Fruit fly (Drosophila melanogaster) whole organism, wandering third instar larva: ENCODE results near the gene tgo.

Experiments used
- Abd-B ChIP-seq: fragments of >200 bp; optimal IDR thresholded peaks from 2 replicates; lab custom pipeline; 2017; ENCODE audit warnings: missing biosample characterization, missing genetic modification characterization
- CG32264 ChIP-seq: fragments of 200-800 bp; sonication (Bioruptor generic); optimal IDR thresholded peaks from 2 replicates; lab custom pipeline; 2016; ENCODE audit warnings: missing biosample characterization, missing genetic modification characterization
- CG9705 ChIP-seq: fragments of 200-800 bp; sonication (Bioruptor generic); optimal IDR thresholded peaks from 2 replicates; lab custom pipeline; 2018; ENCODE audit warnings: missing biosample characterization, mild to moderate bottlenecking, missing genetic modification characterization
- CrebA ChIP-seq: fragments of 200-800 bp; sonication (Bioruptor generic); optimal IDR thresholded peaks from 2 replicates; lab custom pipeline; 2016; ENCODE audit warnings: missing biosample characterization, mild to moderate bottlenecking, missing genetic modification characterization, borderline replicate concordance
- Dfd ChIP-seq: fragments of >200 bp; optimal IDR thresholded peaks from 2 replicates; lab custom pipeline; 2017; ENCODE audit warnings: missing biosample characterization, missing genetic modification characterization
- Dif ChIP-seq: fragments of 200-275, 200-300 bp; sonication (Bioruptor generic); optimal IDR thresholded peaks from 2 replicates; lab custom pipeline; 2018; ENCODE audit warnings: missing biosample characterization, missing genetic modification characterization; ENCODE audit not compliant: partially characterized antibody
- GATAd ChIP-seq: sonication (Bioruptor generic); optimal IDR thresholded peaks from 2 replicates; lab custom pipeline; 2016; ENCODE audit warnings: missing biosample characterization, missing genetic modification characterization
- HLH106 ChIP-seq: fragments of 200-800 bp; optimal IDR thresholded peaks from 3 replicates; lab custom pipeline; 2019; ENCODE audit warnings: missing biosample characterization, mild to moderate bottlenecking, missing genetic modification characterization, moderate library complexity
- Hnf4 ChIP-seq: fragments of 200-800 bp; sonication (Bioruptor generic); optimal IDR thresholded peaks from 2 replicates; lab custom pipeline; 2016; ENCODE audit warnings: missing biosample characterization, mild to moderate bottlenecking, missing genetic modification characterization
- Hr78 ChIP-seq: fragments of >200 bp; optimal IDR thresholded peaks from 2 replicates; lab custom pipeline; 2017; ENCODE audit warnings: missing biosample characterization, missing genetic modification characterization
- Hr83 ChIP-seq: fragments of 200-300 bp; sonication (Bioruptor generic); optimal IDR thresholded peaks from 2 replicates; lab custom pipeline; 2016; ENCODE audit warnings: missing biosample characterization, mild to moderate bottlenecking, missing genetic modification characterization, moderate library complexity; ENCODE audit not compliant: poor library complexity, severe bottlenecking
- Jra ChIP-seq: sonication (Bioruptor generic); optimal IDR thresholded peaks from 2 replicates; lab custom pipeline; 2016; ENCODE audit warnings: missing biosample characterization, missing genetic modification characterization
- Mio ChIP-seq: sonication (Bioruptor generic); optimal IDR thresholded peaks from 2 replicates; lab custom pipeline; 2016; ENCODE audit warnings: missing biosample characterization, missing genetic modification characterization
- Myc ChIP-seq: fragments of >200 bp; optimal IDR thresholded peaks from 2 replicates; lab custom pipeline; 2017
- N ChIP-seq: fragments of >200 bp; optimal IDR thresholded peaks from 2 replicates; lab custom pipeline; 2018; ENCODE audit warnings: missing biosample characterization, missing external identifiers, missing genetic modification characterization
- OdsH ChIP-seq: fragments of 200-800 bp; sonication (Bioruptor generic); optimal IDR thresholded peaks from 2 replicates; lab custom pipeline; 2016; ENCODE audit warnings: missing biosample characterization, mild to moderate bottlenecking, missing genetic modification characterization
- Rel ChIP-seq, 2 experiments: fragments of 200-800 bp; sonication (Bioruptor generic) in 1 of 2; optimal IDR thresholded peaks; 2 replicates in 1 of 2; 3 replicates in 1 of 2; lab custom pipeline; 2016 to 2019; ENCODE audit warnings: mild to moderate bottlenecking in 2 of 2, missing biosample characterization in 2 of 2, missing genetic modification characterization in 2 of 2, moderate library complexity in 1 of 2
- Sp1 ChIP-seq: fragments of 200-800 bp; sonication (Bioruptor generic); optimal IDR thresholded peaks from 3 replicates; lab custom pipeline; 2019; ENCODE audit warnings: missing biosample characterization, mild to moderate bottlenecking, missing genetic modification characterization, moderate library complexity
- Vsx2 ChIP-seq: fragments of 200-300, 225-300 bp; sonication (Bioruptor generic); optimal IDR thresholded peaks from 2 replicates; lab custom pipeline; 2018; ENCODE audit warnings: missing biosample characterization, missing genetic modification characterization; ENCODE audit not compliant: partially characterized antibody
- br ChIP-seq: fragments of 200-800 bp; sonication (Bioruptor generic); optimal IDR thresholded peaks from 2 replicates; lab custom pipeline; 2016; ENCODE audit warnings: missing biosample characterization, missing genetic modification characterization
- brk ChIP-seq: fragments of 200-800 bp; sonication (Bioruptor generic); optimal IDR thresholded peaks from 2 replicates; lab custom pipeline; 2016; ENCODE audit warnings: missing biosample characterization, mild to moderate bottlenecking, missing genetic modification characterization
- dl ChIP-seq, 2 experiments: fragments of 175-275, 200-275 bp in 1 of 2; fragments of 200-275 bp in 1 of 2; sonication (Bioruptor generic); optimal IDR thresholded peaks; lab custom pipeline; 2018; ENCODE audit warnings: mild to moderate bottlenecking in 2 of 2, missing biosample characterization in 2 of 2, missing genetic modification characterization in 2 of 2, moderate library complexity in 2 of 2; ENCODE audit not compliant: partially characterized antibody in 2 of 2, insufficient read depth in 1 of 2
- dmrt93B ChIP-seq: fragments of 200-800 bp; sonication (Bioruptor generic); optimal IDR thresholded peaks from 2 replicates; lab custom pipeline; 2018; ENCODE audit warnings: missing biosample characterization, mild to moderate bottlenecking, missing genetic modification characterization
- dsf ChIP-seq: sonication (Bioruptor generic); optimal IDR thresholded peaks from 2 replicates; lab custom pipeline; 2016; ENCODE audit warnings: missing biosample characterization, missing genetic modification characterization, borderline replicate concordance
- ey ChIP-seq: fragments of 200-800 bp; sonication (Bioruptor generic); optimal IDR thresholded peaks from 2 replicates; lab custom pipeline; 2016; ENCODE audit warnings: missing biosample characterization, missing genetic modification characterization
- foxo ChIP-seq, 2 experiments: fragments of 200-800 bp; sonication (Bioruptor generic); optimal IDR thresholded peaks; 2 replicates in 1 of 2; 3 replicates in 1 of 2; lab custom pipeline; 2016 to 2017; ENCODE audit warnings: missing biosample characterization in 2 of 2, missing genetic modification characterization in 2 of 2
- fru ChIP-seq: fragments of 200-800 bp; sonication (Bioruptor generic); optimal IDR thresholded peaks from 3 replicates; lab custom pipeline; 2016; ENCODE audit warnings: missing biosample characterization, mild to moderate bottlenecking, missing genetic modification characterization
- h ChIP-seq: fragments of 200-800 bp; sonication (Bioruptor generic); optimal IDR thresholded peaks from 3 replicates; lab custom pipeline; 2016; ENCODE audit warnings: missing biosample characterization, mild to moderate bottlenecking, missing genetic modification characterization
- jim ChIP-seq: fragments of 175-275, 200-325 bp; sonication (Bioruptor generic); optimal IDR thresholded peaks from 2 replicates; lab custom pipeline; 2016; ENCODE audit warnings: missing biosample characterization, mild to moderate bottlenecking, missing genetic modification characterization
- lola ChIP-seq: fragments of >200 bp; optimal IDR thresholded peaks from 2 replicates; lab custom pipeline; 2017; ENCODE audit warnings: missing biosample characterization, missing genetic modification characterization
- pan ChIP-seq: fragments of >200 bp; optimal IDR thresholded peaks from 2 replicates; lab custom pipeline; 2017
- psq ChIP-seq: fragments of 200-800 bp; sonication (Bioruptor generic); optimal IDR thresholded peaks from 3 replicates; lab custom pipeline; 2017; ENCODE audit warnings: missing biosample characterization, mild to moderate bottlenecking, missing genetic modification characterization, moderate library complexity
- rgr ChIP-seq: fragments of 200-800 bp; sonication (Bioruptor generic); optimal IDR thresholded peaks from 3 replicates; lab custom pipeline; 2016; ENCODE audit warnings: missing biosample characterization, mild to moderate bottlenecking, missing genetic modification characterization
- sage ChIP-seq: fragments of 200-800 bp; sonication (Bioruptor generic); optimal IDR thresholded peaks from 2 replicates; lab custom pipeline; 2016; ENCODE audit warnings: missing biosample characterization, mild to moderate bottlenecking, missing genetic modification characterization
- sv ChIP-seq: fragments of 200-800 bp; sonication (Bioruptor generic); optimal IDR thresholded peaks from 3 replicates; lab custom pipeline; 2016; ENCODE audit warnings: missing biosample characterization, missing genetic modification characterization
- tai ChIP-seq: sonication (Bioruptor generic); optimal IDR thresholded peaks from 2 replicates; lab custom pipeline; 2016; ENCODE audit warnings: missing biosample characterization, missing genetic modification characterization
- usp ChIP-seq: fragments of >200 bp; optimal IDR thresholded peaks from 2 replicates; lab custom pipeline; 2017; ENCODE audit warnings: missing biosample characterization, missing genetic modification characterization
- woc ChIP-seq: sonication (Bioruptor generic); optimal IDR thresholded peaks from 2 replicates; lab custom pipeline; 2016; ENCODE audit warnings: missing biosample characterization, mild to moderate bottlenecking, missing genetic modification characterization

tgo gene

dm6 chr3R:8997397-8997796, 22.4 kb downstream of the tgo start, which contains the start of gene CG11977:
Gene CG11977, plus strand, starts transcription at chr3R:8997697.
- TF ChIP-seq jim (no peak), br (GFP tag; lab: Kevin White, UChicago) (no peak), sv (GFP tag; lab: Kevin White, UChicago) (no peak), usp (no peak), HLH106 (tag; lab: Kevin White, UChicago) (no peak), CG32264 (GFP tag; lab: Kevin White, UChicago) (no peak), Myc (lab: Kevin White, UChicago) (no peak), Dif (GFP tag; lab: Kevin White, UChicago) (no peak), lola (GFP tag; lab: Kevin White, UChicago) (no peak), CG9705 (GFP tag; lab: Kevin White, UChicago) (no peak), sage (GFP tag; lab: Kevin White, UChicago) (no peak), Sp1 (GFP tag; lab: Kevin White, UChicago) (no peak), rgr (GFP tag; lab: Kevin White, UChicago) (no peak), foxo (GFP tag; optimal IDR thresholded peaks at IDR 0.05; lab: Kevin White, UChicago) (no peak), woc (GFP tag; lab: Kevin White, UChicago) (no peak), dl (GFP tag; optimal IDR thresholded peaks at IDR 0.05; lab: Kevin White, UChicago; ENCODE audit: insufficient read depth in 1 of 2, partially characterized antibody in 2 of 2) (no peak), brk (GFP tag; lab: Kevin White, UChicago) (no peak), tai (GFP tag; lab: Kevin White, UChicago) (no peak), psq (GFP tag; lab: Kevin White, UChicago) (no peak), Hnf4 (no peak)
- TF ChIP-seq, all 38 proteins: peak for 0

- TF ChIP-seq Dfd (GFP tag; lab: Kevin White, UChicago) (no peak), psq (GFP tag; lab: Kevin White, UChicago) (peak; percentile 79), CG32264 (GFP tag; lab: Kevin White, UChicago) (peak; percentile 3), br (GFP tag; lab: Kevin White, UChicago) (peak; percentile 80), HLH106 (tag; lab: Kevin White, UChicago) (peak; percentile 75), pan (no peak), dmrt93B (GFP tag; lab: Kevin White, UChicago) (no peak), rgr (GFP tag; lab: Kevin White, UChicago) (peak; percentile 84), brk (GFP tag; lab: Kevin White, UChicago) (no peak), OdsH (peak; percentile 80), woc (GFP tag; lab: Kevin White, UChicago) (peak; percentile 92), sv (GFP tag; lab: Kevin White, UChicago) (peak; percentile 64), Dif (GFP tag; lab: Kevin White, UChicago) (peak; percentile 28), Vsx2 (no peak), Abd-B (GFP tag; lab: Kevin White, UChicago) (no peak), jim (no peak), foxo (GFP tag; optimal IDR thresholded peaks at IDR 0.05; lab: Kevin White, UChicago) (peak; percentile 40 to 89), dl (GFP tag; optimal IDR thresholded peaks at IDR 0.05; lab: Kevin White, UChicago; ENCODE audit: insufficient read depth in 1 of 2, partially characterized antibody in 2 of 2) (no peak), Myc (lab: Kevin White, UChicago) (peak; percentile 98), fru (peak; percentile 85), Hnf4 (peak; percentile 91), Hr78 (GFP tag; lab: Kevin White, UChicago) (no peak), Hr83 (GFP tag; lab: Kevin White, UChicago) (peak; percentile 90), dsf (no peak), usp (no peak), N (no peak), lola (GFP tag; lab: Kevin White, UChicago) (no peak), Sp1 (GFP tag; lab: Kevin White, UChicago) (peak; percentile 71), CrebA (GFP tag; lab: Kevin White, UChicago) (no peak), Rel (GFP tag; optimal IDR thresholded peaks at IDR 0.05; lab: Kevin White, UChicago) (no peak), Rel (tag; optimal IDR thresholded peaks at IDR 0.05; lab: Kevin White, UChicago) (peak; percentile 69), GATAd (peak; percentile 60), CG9705 (GFP tag; lab: Kevin White, UChicago) (peak; percentile 60), ey (GFP tag; lab: Kevin White, UChicago) (peak; percentile 84), tai (GFP tag; lab: Kevin White, UChicago) (no peak), h (GFP tag; lab: Kevin White, UChicago) (peak; percentile 89), Jra (GFP tag; lab: Kevin White, UChicago) (peak; percentile 86), sage (GFP tag; lab: Kevin White, UChicago) (no peak), Mio (GFP tag; lab: Kevin White, UChicago) (no peak)
Measured at dm6 chr3R:8992928-8993579, 26.8 kb downstream of the tgo start, which contains the start of gene CG11975. Gene CG11975, plus strand, starts transcription at chr3R:8993253.
